Worm (Caenorhabditis elegans): Measurements from ENCODE around the gene sra-32.

- TF ChIP-seq zag-1 (tag; optimal IDR thresholded peaks at IDR 0.05), result no peak
- no peak for TF ChIP-seq nhr-77 (tag; optimal IDR thresholded peaks at IDR 0.05)
- TF ChIP-seq lin-15B (tag; optimal IDR thresholded peaks at IDR 0.05), result peak; percentile 35
- TF ChIP-seq elt-2 (tag; optimal IDR thresholded peaks at IDR 0.05), result peak; percentile 56
- peak; percentile 77 for TF ChIP-seq pha-4 (tag; optimal IDR thresholded peaks at IDR 0.05)
- peak; percentile 22 for TF ChIP-seq nhr-11 (tag; optimal IDR thresholded peaks at IDR 0.05)
- peak; percentile 19 for TF ChIP-seq ama-1 (optimal IDR thresholded peaks at IDR 0.05)
- TF ChIP-seq nhr-43 (tag; optimal IDR thresholded peaks at IDR 0.05; ENCODE audit: poor library complexity, severe bottlenecking), result no peak
- no peak for TF ChIP-seq elt-3 (tag; optimal IDR thresholded peaks at IDR 0.05)
Observed at ce11 chrII:4506552-4507291, 25.1 kb downstream of the sra-32 start.
